Fruit fly (Drosophila melanogaster) S2 (cell line): ENCODE results near the gene Jupiter.

Experiments
- CG8478 ChIP-seq: fragments of >200 bp; optimal IDR thresholded peaks from 2 replicates; lab custom pipeline; 2018
- CTCF ChIP-seq, 2 experiments: fragments of >200 bp; optimal IDR thresholded peaks; 2 replicates each; lab custom pipeline; 2018

Jupiter gene

DNA sequence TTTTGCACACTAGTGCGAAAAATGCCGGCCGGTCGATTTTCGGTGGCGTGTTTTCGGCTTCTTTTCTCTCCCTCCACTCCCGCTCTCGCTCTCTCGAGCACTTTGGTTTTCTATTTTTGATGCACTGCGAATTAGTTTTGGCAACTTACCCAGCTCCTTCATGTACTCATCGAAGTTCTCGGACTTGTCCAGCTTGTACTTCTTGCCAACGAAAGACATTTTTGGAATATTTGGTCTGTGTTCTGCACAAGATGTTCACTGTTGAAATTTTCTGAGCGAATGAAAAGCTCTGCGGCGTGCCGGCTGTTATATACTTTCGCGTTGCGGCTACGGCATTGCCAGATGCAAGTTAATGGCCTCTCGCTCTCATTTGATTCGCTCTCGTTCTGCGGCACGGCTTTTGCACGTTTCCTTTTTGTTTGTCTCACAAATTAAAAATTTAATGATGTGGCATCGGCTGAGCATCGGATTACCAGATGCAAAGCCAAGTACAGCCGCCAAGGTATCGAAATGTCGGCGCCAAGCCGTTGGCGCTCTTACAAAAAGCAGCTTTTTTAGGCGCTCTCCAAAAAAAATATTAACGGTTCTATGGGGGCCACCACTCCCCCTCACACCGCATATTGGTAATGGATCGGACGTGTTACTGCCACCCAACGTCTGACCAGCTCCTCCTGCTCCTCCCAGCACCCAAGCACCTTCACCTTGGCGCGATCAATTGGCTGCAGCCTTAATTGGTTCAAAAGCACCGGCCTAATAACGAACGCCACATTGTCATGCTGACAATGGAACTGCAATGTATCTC lies 52.7 kb downstream of the Jupiter start, which contains the start of the genes fabp and sea:
Gene fabp, minus strand, starts transcription at position 286 of the 802 bp plus-strand sequence.
Gene sea, minus strand, starts transcription at position 286 of the 802 bp plus-strand sequence.
- TF ChIP-seq CG8478 (lab: Kevin White, UChicago) (no peak), CTCF (optimal IDR thresholded peaks at IDR 0.05; lab: Kevin White, UChicago) (no peak)

DNA sequence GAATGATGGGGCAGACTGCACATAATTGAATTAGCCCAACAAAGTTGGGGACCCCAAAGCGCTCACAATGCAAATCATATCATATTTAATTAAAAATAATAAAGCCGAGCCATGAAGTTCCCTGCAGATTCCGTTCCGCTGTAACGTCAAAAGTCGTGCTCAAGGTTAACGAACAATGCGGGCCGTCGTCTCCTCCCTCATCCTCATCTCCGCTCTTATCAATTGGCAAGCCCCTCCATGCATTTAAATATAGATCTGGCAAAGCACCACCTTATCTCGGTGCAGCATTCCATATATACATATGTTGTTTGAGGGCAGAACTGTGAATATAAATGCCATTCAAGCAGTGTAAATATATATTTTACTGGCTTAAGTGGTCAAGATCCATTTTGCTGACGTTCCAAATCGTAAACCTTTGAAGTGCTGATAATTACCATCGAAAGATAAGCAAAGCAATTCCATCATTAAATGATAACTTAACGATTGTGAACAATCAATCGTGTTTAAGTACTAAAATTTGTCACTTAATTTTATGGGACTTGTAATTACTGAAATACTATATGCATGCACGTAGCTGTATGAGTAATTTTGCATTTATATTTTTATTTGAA lies 54.8 kb downstream of the Jupiter start:
- TF ChIP-seq CTCF (optimal IDR thresholded peaks at IDR 0.05; lab: Kevin White, UChicago) (no peak), CG8478 (lab: Kevin White, UChicago) (no peak)

DNA sequence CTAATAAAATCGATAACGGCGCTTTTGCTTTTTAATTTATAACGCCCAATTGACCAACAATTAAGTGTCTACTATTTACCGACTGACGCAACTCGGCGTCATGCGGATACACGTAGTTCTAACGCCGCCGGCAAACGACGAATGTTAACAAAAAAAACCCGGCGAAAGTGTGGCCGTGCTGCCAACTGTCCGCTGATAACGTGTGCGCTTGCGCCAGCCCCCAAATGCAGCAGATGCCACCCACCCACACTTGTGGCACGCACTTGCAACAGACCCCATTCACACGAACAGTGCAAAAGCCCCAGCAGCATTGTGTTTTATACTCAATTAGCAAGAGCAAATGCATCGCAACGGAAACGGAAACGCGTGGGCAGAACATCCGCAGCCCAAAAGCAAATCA lies 56.6 kb downstream of the Jupiter start:
- TF ChIP-seq CTCF (optimal IDR thresholded peaks at IDR 0.05; lab: Kevin White, UChicago) (no peak), CG8478 (lab: Kevin White, UChicago) (no peak)

DNA sequence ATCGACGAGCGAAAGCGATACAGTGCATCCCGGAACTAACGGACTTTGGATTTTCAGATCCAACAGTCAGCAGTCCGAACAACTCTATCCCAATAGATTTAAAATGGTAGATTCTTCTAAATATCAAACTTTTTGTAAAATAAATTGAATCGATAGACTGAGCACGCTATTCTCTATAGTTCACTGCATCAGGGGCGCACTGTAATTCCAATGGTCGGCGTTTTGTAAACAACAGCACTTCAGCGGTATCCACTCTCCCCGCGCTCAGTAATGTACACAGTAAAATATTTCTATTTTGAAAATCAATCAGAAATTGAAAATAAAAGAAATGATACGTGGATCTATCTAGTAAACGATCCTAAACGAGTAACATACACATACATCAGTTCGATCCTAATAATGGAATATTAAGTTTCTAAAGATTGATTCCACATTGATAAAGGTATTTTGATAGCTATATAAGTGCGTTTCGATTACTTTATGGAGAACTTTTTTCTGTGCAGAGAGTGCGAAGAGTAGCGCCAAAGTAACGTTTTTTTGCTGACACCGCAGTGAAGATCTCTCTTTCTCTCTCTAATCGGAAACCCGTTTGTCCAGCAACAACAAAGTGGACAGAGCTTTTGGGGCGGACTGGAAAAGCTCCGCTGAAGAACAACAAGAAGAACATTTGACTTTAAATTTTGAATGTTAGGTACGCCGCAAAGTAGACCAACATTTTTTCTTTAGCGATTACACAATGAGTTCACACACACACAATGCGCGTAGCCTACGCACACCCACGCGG lies 57.2 kb downstream of the Jupiter start:
- no peak for TF ChIP-seq CTCF (optimal IDR thresholded peaks at IDR 0.05; lab: Kevin White, UChicago)

- TF ChIP-seq CG8478 (lab: Kevin White, UChicago) = no peak
- TF ChIP-seq CTCF (optimal IDR thresholded peaks at IDR 0.05; lab: Kevin White, UChicago) = no peak
Measured at dm6 chr3R:11561648-11562047, 58.1 kb downstream of the Jupiter start.

DNA sequence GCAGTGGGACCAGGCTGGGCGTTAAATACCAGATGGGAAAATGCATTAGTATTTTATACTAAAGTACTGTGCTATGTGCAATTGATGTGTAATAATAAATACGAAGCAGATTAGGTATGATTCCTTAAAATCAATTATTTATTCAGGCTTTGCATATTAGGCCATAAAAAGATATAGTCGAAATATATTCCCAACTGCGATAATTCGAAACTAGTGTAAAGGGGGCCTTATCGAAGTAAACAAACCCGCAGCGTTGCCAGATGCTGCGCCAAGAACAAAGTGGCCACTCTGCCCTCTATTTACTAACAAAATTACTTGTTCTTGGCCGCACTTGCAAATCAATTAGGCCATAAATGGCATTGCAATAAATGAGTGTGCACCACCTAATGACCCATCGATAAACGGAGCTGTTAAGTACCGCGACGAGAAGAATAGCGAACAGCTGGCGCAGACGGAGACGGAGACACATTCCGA lies 62.2 kb downstream of the Jupiter start, which contains the start of gene CG10898:
Gene CG10898, plus strand, starts transcription at position 285 of the 474 bp plus-strand sequence.
- no peak for TF ChIP-seq CTCF (optimal IDR thresholded peaks at IDR 0.05; lab: Kevin White, UChicago)
- TF ChIP-seq CG8478 (lab: Kevin White, UChicago) = no peak

dm6 chr3R:11554982-11555381 lies 64.7 kb downstream of the Jupiter start:
- TF ChIP-seq CTCF (optimal IDR thresholded peaks at IDR 0.05; lab: Kevin White, UChicago) (no peak), CG8478 (lab: Kevin White, UChicago) (no peak)

- no peak for TF ChIP-seq CTCF (optimal IDR thresholded peaks at IDR 0.05; lab: Kevin White, UChicago)
- TF ChIP-seq CG8478 (lab: Kevin White, UChicago) = no peak
Measured at dm6 chr3R:11553845-11554244, 65.9 kb downstream of the Jupiter start, which contains the start of gene CG14708. CG14708 (plus strand) TSS chr3R:11554145.

- TF ChIP-seq CTCF (optimal IDR thresholded peaks at IDR 0.05; lab: Kevin White, UChicago) = no peak
- no peak for TF ChIP-seq CG8478 (lab: Kevin White, UChicago)
Measured at dm6 chr3R:11551071-11551470, 68.6 kb downstream of the Jupiter start.

- peak; percentile 72 to 79 for TF ChIP-seq CTCF (optimal IDR thresholded peaks at IDR 0.05; lab: Kevin White, UChicago)
- TF ChIP-seq CG8478 (lab: Kevin White, UChicago) = no peak
Measured at dm6 chr3R:11544150-11544549, 75.6 kb downstream of the Jupiter start.

dm6 chr3R:11542899-11543619 lies 76.6 kb downstream of the Jupiter start, which contains the start of gene dpr4:
dpr4 (minus strand) TSS chr3R:11542949.
- TF ChIP-seq CG8478 (lab: Kevin White, UChicago) = no peak
- TF ChIP-seq CTCF (optimal IDR thresholded peaks at IDR 0.05; lab: Kevin White, UChicago) = no peak
